Fruit fly (Drosophila melanogaster): ENCODE measurements around the gene CG7768.
A peak's percentile ranks its signal among the peaks of the same experiment; 100 is the strongest.

The CG7768 gene

DNA sequence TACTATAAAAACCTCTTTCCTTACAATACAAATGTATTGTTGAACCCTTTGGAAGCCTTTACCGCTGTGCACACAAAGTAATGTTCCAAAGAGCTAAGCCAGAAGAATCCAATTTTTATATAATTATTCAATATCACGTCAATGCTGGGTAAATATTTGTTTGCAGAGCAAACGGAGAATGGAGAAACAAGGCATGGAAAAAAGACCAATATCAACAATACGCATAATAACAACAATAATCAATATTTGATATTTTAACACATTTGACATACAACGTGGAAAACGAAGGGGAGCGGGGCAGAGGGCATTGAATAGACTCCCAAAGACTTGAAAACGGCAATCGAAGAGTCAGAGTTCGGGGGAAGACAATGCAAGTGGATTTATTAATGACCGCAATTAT is 43.8 kb upstream of the CG7768 start (continued):
- TF ChIP-seq CG12769 (tag; optimal IDR thresholded peaks at IDR 0.05) (peak; percentile 52), YL-1 (GFP tag; optimal IDR thresholded peaks at IDR 0.05) (peak; percentile 59), HmgZ (tag; optimal IDR thresholded peaks at IDR 0.05) (peak; percentile 95), tx (GFP tag; optimal IDR thresholded peaks at IDR 0.05) (no peak), CG6272 (GFP tag; IDR thresholded peaks at IDR 0.05) (no peak), crp (GFP tag; optimal IDR thresholded peaks at IDR 0.05) (no peak), lola (GFP tag; optimal IDR thresholded peaks at IDR 0.05) (peak in 1 of 3 experiments; percentile 65), disco-r (GFP tag; optimal IDR thresholded peaks at IDR 0.05) (no peak), CG5245 (GFP tag; optimal IDR thresholded peaks at IDR 0.05) (no peak), Fer3 (tag; optimal IDR thresholded peaks at IDR 0.05) (peak; percentile 58), pan (optimal IDR thresholded peaks at IDR 0.05) (no peak), pan (GFP tag; optimal IDR thresholded peaks at IDR 0.05 in 1 of 2, IDR thresholded peaks at IDR 0.05 in 1 of 2) (peak in 1 of 2 experiments; percentile 5), CG13624 (GFP tag; optimal IDR thresholded peaks at IDR 0.05) (no peak), gem (tag; optimal IDR thresholded peaks at IDR 0.05) (peak; percentile 71), sens (GFP tag) (peak; percentile 84), Dbx (GFP tag; IDR thresholded peaks at IDR 0.05) (0 out of 3 replicates have a peak, but pooled peaks have one; percentile 20), CG7839 (tag; optimal IDR thresholded peaks at IDR 0.05) (peak; percentile 63), ftz-f1 (GFP tag; optimal IDR thresholded peaks at IDR 0.05) (no peak), gcm (GFP tag; optimal IDR thresholded peaks at IDR 0.05) (peak; percentile 65), CG17385 (GFP tag; optimal IDR thresholded peaks at IDR 0.05) (peak; percentile 87), CG4730 (GFP tag; IDR thresholded peaks at IDR 0.05) (no peak), CG17912 (GFP tag; optimal IDR thresholded peaks at IDR 0.05) (peak; percentile 81), Doc3 (GFP tag; IDR thresholded peaks at IDR 0.05; ENCODE audit: partially characterized antibody) (no peak), mirr (GFP tag; optimal IDR thresholded peaks at IDR 0.05) (peak; percentile 11), CG12744 (GFP tag; optimal IDR thresholded peaks at IDR 0.05) (no peak), CG10462 (GFP tag; optimal IDR thresholded peaks at IDR 0.05) (peak; percentile 11), CG31365 (tag; optimal IDR thresholded peaks at IDR 0.05) (peak; percentile 56), stwl (tag; optimal IDR thresholded peaks at IDR 0.05) (no peak), CG16863 (GFP tag; optimal IDR thresholded peaks at IDR 0.05) (peak; percentile 39), CG6813 (GFP tag; optimal IDR thresholded peaks at IDR 0.05) (peak; percentile 81), nerfin-1 (tag; optimal IDR thresholded peaks at IDR 0.05) (peak; percentile 22), sqz (GFP tag; optimal IDR thresholded peaks at IDR 0.05) (peak; percentile 26), CG7987 (GFP tag; optimal IDR thresholded peaks at IDR 0.05) (peak; percentile 88), crol (GFP tag; IDR thresholded peaks at IDR 0.05) (peak; percentile 30; the same call in 1 of the 2 replicates), CG12299 (tag; optimal IDR thresholded peaks at IDR 0.05) (peak; percentile 72), CG5180 (GFP tag; optimal IDR thresholded peaks at IDR 0.05) (peak; percentile 63), CG4617 (GFP tag; optimal IDR thresholded peaks at IDR 0.05; ENCODE audit: borderline replicate concordance) (no peak), gfzf (GFP tag; optimal IDR thresholded peaks at IDR 0.05) (no peak), amos (GFP tag; IDR thresholded peaks at IDR 0.05; ENCODE audit: partially characterized antibody) (no peak), Awh (GFP tag; IDR thresholded peaks at IDR 0.05) (peak; percentile 54; the same call in 1 of the 2 replicates), gsb-n (tag; optimal IDR thresholded peaks at IDR 0.05) (peak; percentile 68), CG11504 (tag; optimal IDR thresholded peaks at IDR 0.05) (no peak), en (GFP tag; optimal IDR thresholded peaks at IDR 0.05) (no peak), sr (GFP tag; IDR thresholded peaks at IDR 0.05) (no peak), CG3065 (GFP tag; optimal IDR thresholded peaks at IDR 0.05) (no peak), schlank (tag; optimal IDR thresholded peaks at IDR 0.05) (peak; percentile 42), wek (GFP tag; optimal IDR thresholded peaks at IDR 0.05) (peak; percentile 90), E2f1 (GFP tag; IDR thresholded peaks at IDR 0.05) (no peak), CkIIα-i1 (GFP tag; IDR thresholded peaks at IDR 0.05) (no peak), knrl (GFP tag; IDR thresholded peaks at IDR 0.05; ENCODE audit: partially characterized antibody) (no peak)

Measured in whole organism, embryonic.